Fruit fly (Drosophila melanogaster): ENCODE data around the gene CG33234.

The CG33234 gene

dm6 chr3L:2702474-2702873, 41.1 kb downstream of the CG33234 start:
- TF ChIP-seq CG17801 (GFP tag; optimal IDR thresholded peaks at IDR 0.05; ENCODE audit: partially characterized antibody), result no peak

- TF ChIP-seq CG17801 (GFP tag; optimal IDR thresholded peaks at IDR 0.05; ENCODE audit: partially characterized antibody), result no peak
Measured at dm6 chr3L:2711462-2712040, 50.1 kb downstream of the CG33234 start, which contains the start of gene Fife. Gene Fife (minus strand): TSS chr3L:2711690.

dm6 chr3L:2712598-2713216, 51.3 kb downstream of the CG33234 start:
- TF ChIP-seq CG17801 (GFP tag; optimal IDR thresholded peaks at IDR 0.05; ENCODE audit: partially characterized antibody), result no peak

Measured in ovary, adult (tissue).